Fruit fly (Drosophila melanogaster) whole organism, embryonic: ENCODE data around the gene haf.

Source experiments
- CG10209 ChIP-seq: fragments of 200-800 bp; sonication (Bioruptor generic); optimal IDR thresholded peaks from 3 replicates; lab custom pipeline; 2017; ENCODE audit warnings: missing biosample characterization, mild to moderate bottlenecking, missing genetic modification characterization, missing genetic modification reagents
- CG10565 ChIP-seq: fragments of 200-800 bp; sonication (Bioruptor generic); optimal IDR thresholded peaks from 3 replicates; lab custom pipeline; 2016; ENCODE audit warnings: missing biosample characterization, mild to moderate bottlenecking, missing genetic modification characterization
- CG10654 ChIP-seq: fragments of 200-800 bp; sonication (Bioruptor generic); optimal IDR thresholded peaks from 2 replicates; lab custom pipeline; 2016; ENCODE audit warnings: missing biosample characterization, missing genetic modification characterization
- CG11398 ChIP-seq: fragments of 200-800 bp; sonication (Bioruptor generic); optimal IDR thresholded peaks from 2 replicates; lab custom pipeline; 2016; ENCODE audit warnings: missing biosample characterization, missing genetic modification characterization
- CG12299 ChIP-seq: fragments of 200-800 bp; sonication (Bioruptor generic); optimal IDR thresholded peaks from 2 replicates; lab custom pipeline; 2018; ENCODE audit warnings: missing biosample characterization, mild to moderate bottlenecking, missing genetic modification characterization
- CG12744 ChIP-seq: fragments of 200-800 bp; sonication (Bioruptor generic); optimal IDR thresholded peaks from 2 replicates; lab custom pipeline; 2016; ENCODE audit warnings: missing biosample characterization, missing genetic modification characterization
- CG12769 ChIP-seq: fragments of 200-800 bp; sonication (Bioruptor generic); optimal IDR thresholded peaks from 2 replicates; lab custom pipeline; 2019; ENCODE audit warnings: missing biosample characterization, mild to moderate bottlenecking, missing genetic modification characterization, moderate library complexity
- CG13624 ChIP-seq: fragments of 200-800 bp; sonication (Bioruptor generic); optimal IDR thresholded peaks from 2 replicates; lab custom pipeline; 2016; ENCODE audit warnings: missing biosample characterization, missing genetic modification characterization
- CG14860 ChIP-seq: fragments of 200-800 bp; sonication (Bioruptor generic); IDR thresholded peaks from 3 replicates; pipeline ENCODE4 v1.3.6; 2022; ENCODE audit warnings: missing biosample characterization, missing genetic modification characterization; ENCODE audit not compliant: partially characterized antibody
- CG1602 ChIP-seq: fragments of 200-800 bp; sonication (Bioruptor generic); optimal IDR thresholded peaks from 3 replicates; lab custom pipeline; 2016; ENCODE audit warnings: missing biosample characterization, missing genetic modification characterization
- CG17361 ChIP-seq: fragments of 200-800 bp; sonication (Bioruptor generic); IDR thresholded peaks from 3 replicates; pipeline ENCODE4 v1.3.6; 2022; ENCODE audit warnings: missing biosample characterization, missing genetic modification characterization
- CG17612 ChIP-seq: fragments of 200-800 bp; sonication (Bioruptor generic); IDR thresholded peaks from 2 replicates; pipeline ENCODE4 v1.3.6; 2022; ENCODE audit warnings: missing biosample characterization, missing genetic modification characterization
- CG17802 ChIP-seq: fragments of 200-800 bp; sonication (Bioruptor generic); optimal IDR thresholded peaks from 2 replicates; lab custom pipeline; 2018; ENCODE audit warnings: missing biosample characterization, mild to moderate bottlenecking, missing genetic modification characterization, moderate library complexity
- CG17829 ChIP-seq: fragments of 200-800 bp; optimal IDR thresholded peaks from 2 replicates; lab custom pipeline; 2019; ENCODE audit warnings: missing biosample characterization, mild to moderate bottlenecking, missing genetic modification characterization, moderate library complexity
- CG2129 ChIP-seq: fragments of 200-800 bp; sonication (Bioruptor generic); IDR thresholded peaks from 2 replicates; pipeline ENCODE4 v1.3.6; 2022; ENCODE audit warnings: missing biosample characterization, missing genetic modification characterization; ENCODE audit not compliant: partially characterized antibody
- CG2712 ChIP-seq: fragments of 200-800 bp; optimal IDR thresholded peaks from 3 replicates; lab custom pipeline; 2019; ENCODE audit warnings: missing biosample characterization, mild to moderate bottlenecking, missing genetic modification characterization, moderate library complexity
- CG30020 ChIP-seq: fragments of 200-800 bp; optimal IDR thresholded peaks from 2 replicates; lab custom pipeline; 2019; ENCODE audit warnings: missing biosample characterization, mild to moderate bottlenecking, missing genetic modification characterization, moderate library complexity
- CG31365 ChIP-seq: fragments of 200-800 bp; sonication (Bioruptor generic); optimal IDR thresholded peaks from 2 replicates; lab custom pipeline; 2018; ENCODE audit warnings: missing biosample characterization, mild to moderate bottlenecking, missing genetic modification characterization
- CG32767 ChIP-seq: fragments of 200-800 bp; sonication (Bioruptor generic); IDR thresholded peaks from 2 replicates; pipeline ENCODE4 v1.3.6; 2022; ENCODE audit warnings: missing biosample characterization, missing genetic modification characterization
- CG3281 ChIP-seq: fragments of 200-800 bp; sonication (Bioruptor generic); optimal IDR thresholded peaks from 3 replicates; lab custom pipeline; 2017; ENCODE audit warnings: missing biosample characterization, mild to moderate bottlenecking, missing genetic modification characterization
- CG33557 ChIP-seq: fragments of 200-800 bp; sonication (Bioruptor generic); optimal IDR thresholded peaks from 2 replicates; lab custom pipeline; 2019; ENCODE audit warnings: missing biosample characterization, mild to moderate bottlenecking, missing genetic modification characterization, moderate library complexity
- CG4328 ChIP-seq: fragments of 200-800 bp; sonication (Bioruptor generic); optimal IDR thresholded peaks from 3 replicates; lab custom pipeline; 2017; ENCODE audit warnings: missing biosample characterization, missing genetic modification reagents, missing genetic modification characterization
- CG5245 ChIP-seq: fragments of 200-800 bp; sonication (Bioruptor generic); optimal IDR thresholded peaks from 3 replicates; lab custom pipeline; 2016; ENCODE audit warnings: missing biosample characterization, missing genetic modification characterization
- CG6254 ChIP-seq: fragments of 200-800 bp; sonication (Bioruptor generic); optimal IDR thresholded peaks from 3 replicates; lab custom pipeline; 2017; ENCODE audit warnings: mild to moderate bottlenecking, missing biosample characterization, missing genetic modification reagents, missing genetic modification characterization
- CG7271 ChIP-seq: fragments of 200-800 bp; sonication (Bioruptor generic); optimal IDR thresholded peaks from 2 replicates; lab custom pipeline; 2018; ENCODE audit warnings: missing biosample characterization, mild to moderate bottlenecking, missing genetic modification characterization, moderate library complexity
- CG7556 ChIP-seq: fragments of 200-800 bp; sonication (Bioruptor generic); optimal IDR thresholded peaks from 2 replicates; lab custom pipeline; 2017; ENCODE audit warnings: missing biosample characterization, mild to moderate bottlenecking, missing genetic modification characterization
- CG8281 ChIP-seq: fragments of 200-800 bp; sonication (Bioruptor generic); optimal IDR thresholded peaks from 2 replicates; lab custom pipeline; 2018; ENCODE audit warnings: missing biosample characterization, mild to moderate bottlenecking, missing genetic modification characterization, moderate library complexity
- CTCF ChIP-seq: fragments of 200-800 bp; sonication (Bioruptor generic); optimal IDR thresholded peaks from 2 replicates; lab custom pipeline; 2017; ENCODE audit warnings: missing biosample characterization, mild to moderate bottlenecking, missing genetic modification characterization, moderate library complexity
- Dad ChIP-seq: fragments of 200-800 bp; sonication (Bioruptor generic); optimal IDR thresholded peaks from 3 replicates; lab custom pipeline; 2016; ENCODE audit warnings: missing biosample characterization, missing genetic modification characterization
- Elba2 ChIP-seq: fragments of 200-800 bp; sonication (Bioruptor generic); optimal IDR thresholded peaks from 3 replicates; lab custom pipeline; 2016; ENCODE audit warnings: missing biosample characterization, missing genetic modification characterization
- Ets97D ChIP-seq: fragments of 200-800 bp; sonication (Bioruptor generic); optimal IDR thresholded peaks from 3 replicates; lab custom pipeline; 2016; ENCODE audit warnings: missing biosample characterization, missing genetic modification characterization
- HLH3B ChIP-seq: fragments of 200-800 bp; sonication (Bioruptor generic); IDR thresholded peaks from 2 replicates; pipeline ENCODE4 v1.3.6; 2022; ENCODE audit warnings: missing biosample characterization, missing genetic modification characterization
- Hr3 ChIP-seq: fragments of 200-800 bp; sonication (Bioruptor generic); optimal IDR thresholded peaks from 3 replicates; lab custom pipeline; 2016; ENCODE audit warnings: missing biosample characterization, missing genetic modification characterization
- Jarid2 ChIP-seq: fragments of 200-800 bp; sonication (Bioruptor generic); optimal IDR thresholded peaks from 3 replicates; lab custom pipeline; 2017; ENCODE audit warnings: mild to moderate bottlenecking, missing biosample characterization, missing genetic modification reagents, missing genetic modification characterization
- Rfx ChIP-seq: fragments of 200-800 bp; sonication (Bioruptor generic); IDR thresholded peaks from 2 replicates; pipeline ENCODE4 v1.3.6; 2022; ENCODE audit warnings: missing biosample characterization, missing genetic modification characterization
- Sox102F ChIP-seq: fragments of 200-800 bp; sonication (Bioruptor generic); optimal IDR thresholded peaks from 2 replicates; lab custom pipeline; 2018; ENCODE audit warnings: missing biosample characterization, mild to moderate bottlenecking, missing genetic modification characterization, moderate library complexity
- Ssrp ChIP-seq: fragments of 200-800 bp; sonication (Bioruptor generic); optimal IDR thresholded peaks from 2 replicates; lab custom pipeline; 2018; ENCODE audit warnings: missing biosample characterization, mild to moderate bottlenecking, missing genetic modification characterization, moderate library complexity
- ac ChIP-seq: fragments of 200-800 bp; sonication (Bioruptor generic); optimal IDR thresholded peaks from 3 replicates; lab custom pipeline; 2017; ENCODE audit warnings: missing biosample characterization, mild to moderate bottlenecking, missing genetic modification characterization
- al ChIP-seq: fragments of 200-800 bp; sonication (Bioruptor generic); IDR thresholded peaks from 2 replicates; pipeline ENCODE4 v1.3.6; 2022; ENCODE audit warnings: missing biosample characterization, missing genetic modification characterization
- cg ChIP-seq: fragments of 200-800 bp; sonication (Bioruptor generic); optimal IDR thresholded peaks from 3 replicates; lab custom pipeline; 2019; ENCODE audit warnings: missing biosample characterization, mild to moderate bottlenecking, missing genetic modification characterization, moderate library complexity
- cwo ChIP-seq: fragments of 200-800 bp; sonication (Bioruptor generic); optimal IDR thresholded peaks from 3 replicates; lab custom pipeline; 2017; ENCODE audit warnings: missing biosample characterization, missing genetic modification characterization, mild to moderate bottlenecking, moderate library complexity, missing genetic modification reagents
- jumu ChIP-seq: fragments of 200-800 bp; sonication (Bioruptor generic); optimal IDR thresholded peaks from 3 replicates; lab custom pipeline; 2016; ENCODE audit warnings: missing biosample characterization, missing genetic modification characterization
- maf-S ChIP-seq: fragments of 200-800 bp; sonication (Bioruptor generic); optimal IDR thresholded peaks from 2 replicates; lab custom pipeline; 2016; ENCODE audit warnings: missing biosample characterization, missing genetic modification characterization
- mam ChIP-seq: fragments of 200-800 bp; sonication (Bioruptor generic); optimal IDR thresholded peaks from 3 replicates; lab custom pipeline; 2016; ENCODE audit warnings: missing biosample characterization, missing genetic modification characterization
- nom ChIP-seq: fragments of 200-800 bp; sonication (Bioruptor generic); optimal IDR thresholded peaks from 2 replicates; lab custom pipeline; 2017; ENCODE audit warnings: missing biosample characterization, missing genetic modification characterization, mild to moderate bottlenecking, moderate library complexity, missing genetic modification reagents
- pnt ChIP-seq: fragments of 200-800 bp; sonication (Bioruptor generic); optimal IDR thresholded peaks from 3 replicates; lab custom pipeline; 2016; ENCODE audit warnings: missing biosample characterization, missing genetic modification characterization
- row ChIP-seq: fragments of 200-800 bp; sonication (Bioruptor generic); IDR thresholded peaks from 3 replicates; pipeline ENCODE4 v1.3.6; 2022; ENCODE audit warnings: missing biosample characterization, missing genetic modification characterization
- salm ChIP-seq: fragments of 200-800 bp; sonication (Bioruptor generic); optimal IDR thresholded peaks from 2 replicates; lab custom pipeline; 2018; ENCODE audit warnings: missing biosample characterization, mild to moderate bottlenecking, missing genetic modification characterization
- sr ChIP-seq: fragments of 200-800 bp; sonication (Bioruptor generic); IDR thresholded peaks from 3 replicates; pipeline ENCODE4 v1.3.6; 2022; ENCODE audit warnings: missing biosample characterization, missing genetic modification characterization
- twi ChIP-seq: fragments of 200-800 bp; optimal IDR thresholded peaks from 2 replicates; lab custom pipeline; 2019; ENCODE audit warnings: missing biosample characterization, mild to moderate bottlenecking, missing genetic modification characterization, moderate library complexity
- unpg ChIP-seq: fragments of 200-800 bp; sonication (Bioruptor generic); optimal IDR thresholded peaks from 3 replicates; lab custom pipeline; 2018; ENCODE audit warnings: missing biosample characterization, mild to moderate bottlenecking, missing genetic modification characterization, moderate library complexity

Gene haf

dm6 chr2L:1648677-1649078 lies 93.7 kb downstream of the haf start (continued):
- TF ChIP-seq CG7556, result no peak
- TF ChIP-seq Dad (GFP tag; lab: Kevin White, UChicago), result peak; percentile 57
- TF ChIP-seq CG10209 (GFP tag; lab: Kevin White, UChicago), result peak; percentile 89
- TF ChIP-seq CG5245 (GFP tag; lab: Kevin White, UChicago), result peak; percentile 29
- TF ChIP-seq Rfx (GFP tag; lab: Robert Waterston, UW), result peak; percentile 70
- peak; percentile 74 for TF ChIP-seq pnt (GFP tag; lab: Kevin White, UChicago)
- TF ChIP-seq CG32767 (GFP tag; lab: Robert Waterston, UW), result peak; percentile 87; the same call in 1 of the 2 replicates
- TF ChIP-seq cwo (GFP tag; lab: Kevin White, UChicago), result peak; percentile 14
- TF ChIP-seq CG7271 (tag; lab: Kevin White, UChicago), result peak; percentile 81
- peak; percentile 56 for TF ChIP-seq ac (GFP tag; lab: Kevin White, UChicago)
- TF ChIP-seq CG3281 (GFP tag; lab: Kevin White, UChicago), result peak; percentile 70
- TF ChIP-seq CG14860 (GFP tag; lab: Robert Waterston, UW), result no peak
- TF ChIP-seq Ets97D (GFP tag; lab: Kevin White, UChicago), result no peak
- TF ChIP-seq CG2712 (tag; lab: Kevin White, UChicago), result peak; percentile 63
- peak; percentile 80 for TF ChIP-seq CG4328 (GFP tag; lab: Kevin White, UChicago)
- peak; percentile 83 for TF ChIP-seq CG10654 (GFP tag; lab: Kevin White, UChicago)
- peak; percentile 22 for TF ChIP-seq CG17829 (tag; lab: Kevin White, UChicago)
- TF ChIP-seq CG10565, result no peak
- peak; percentile 87 for TF ChIP-seq CG31365 (tag; lab: Kevin White, UChicago)
- TF ChIP-seq CG33557 (GFP tag; lab: Kevin White, UChicago), result peak; percentile 57
- TF ChIP-seq CG30020 (tag; lab: Kevin White, UChicago), result no peak
- TF ChIP-seq salm (tag; lab: Kevin White, UChicago), result peak; percentile 87
- TF ChIP-seq al (GFP tag; lab: Robert Waterston, UW), result no peak
- peak; percentile 71 for TF ChIP-seq Jarid2 (GFP tag; lab: Kevin White, UChicago)
- peak; percentile 75 for TF ChIP-seq CG8281 (tag; lab: Kevin White, UChicago)
- peak; percentile 63 for TF ChIP-seq CTCF (GFP tag; lab: Kevin White, UChicago)
- TF ChIP-seq CG17612 (GFP tag; lab: Robert Waterston, UW), result no peak; the same call in 1 of the 2 replicates
- no peak for TF ChIP-seq Hr3 (GFP tag; lab: Kevin White, UChicago)
- TF ChIP-seq Ssrp (tag; lab: Kevin White, UChicago), result peak; percentile 12
- peak; percentile 94 for TF ChIP-seq sr (GFP tag; lab: Robert Waterston, UW)
- TF ChIP-seq CG11398 (GFP tag; lab: Kevin White, UChicago), result peak; percentile 92
- TF ChIP-seq Elba2 (GFP tag; lab: Kevin White, UChicago), result no peak
- peak; percentile 84 for TF ChIP-seq CG12769 (tag; lab: Kevin White, UChicago)
- TF ChIP-seq HLH3B (GFP tag; lab: Robert Waterston, UW), result peak; percentile 80
- peak; percentile 75 for TF ChIP-seq CG6254 (GFP tag; lab: Kevin White, UChicago)
- peak; percentile 88 for TF ChIP-seq unpg (GFP tag; lab: Kevin White, UChicago)
- peak; percentile 69 for TF ChIP-seq CG13624 (GFP tag; lab: Kevin White, UChicago)
- peak; percentile 39 for TF ChIP-seq twi (tag; lab: Kevin White, UChicago)
- no peak for TF ChIP-seq nom (GFP tag; lab: Kevin White, UChicago)
- no peak for TF ChIP-seq CG2129
- TF ChIP-seq CG12299 (tag; lab: Kevin White, UChicago), result peak; percentile 78
- TF ChIP-seq row (GFP tag; lab: Robert Waterston, UW), result no peak
- peak; percentile 76 for TF ChIP-seq CG17802 (tag; lab: Kevin White, UChicago)
- peak; percentile 92 for TF ChIP-seq Sox102F (GFP tag; lab: Kevin White, UChicago)
- TF ChIP-seq CG17361, result no peak
- TF ChIP-seq maf-S (GFP tag; lab: Kevin White, UChicago), result peak; percentile 86
- TF ChIP-seq CG12744 (GFP tag; lab: Kevin White, UChicago), result peak; percentile 52
- peak; percentile 57 for TF ChIP-seq CG1602 (GFP tag; lab: Kevin White, UChicago)
- peak; percentile 38 for TF ChIP-seq jumu
- TF ChIP-seq mam (GFP tag; lab: Kevin White, UChicago), result peak; percentile 17
- peak; percentile 97 for TF ChIP-seq cg (GFP tag; lab: Kevin White, UChicago)
